Worm (Caenorhabditis elegans): Measurements from ENCODE around the gene hsd-3.

The hsd-3 gene

DNA sequence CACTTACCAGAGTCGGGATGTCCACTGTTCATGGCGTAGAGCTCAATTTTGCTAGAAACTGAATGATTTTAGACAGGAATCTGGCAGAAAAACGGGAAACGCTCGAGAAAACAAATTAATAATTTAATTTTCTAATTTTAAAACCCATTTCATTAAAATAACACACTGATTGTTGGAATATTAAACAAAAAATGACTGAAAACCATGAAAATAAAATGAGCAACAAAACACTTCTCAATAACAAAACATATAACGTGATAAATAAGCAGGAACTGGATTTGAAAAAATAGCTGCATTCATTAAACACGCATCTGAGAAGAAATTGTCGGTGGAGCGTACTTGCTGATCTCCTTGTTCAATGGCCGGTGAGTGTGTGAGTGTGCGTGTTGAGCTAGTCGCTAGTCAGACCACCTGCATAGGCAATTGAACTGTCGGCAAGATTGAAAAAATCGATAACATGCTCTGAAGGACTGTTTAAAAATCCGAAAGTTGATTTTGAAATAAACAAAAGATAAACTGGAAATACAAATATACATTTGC, 11.5 kb upstream of the hsd-3 start, which contains the start of gene ZC8.6:
Gene ZC8.6 (minus strand): TSS at position 51 of the 540 bp plus-strand sequence.
- peak; percentile 0 for TF ChIP-seq unc-42 (tag; optimal IDR thresholded peaks at IDR 0.05)
- no peak for TF ChIP-seq dmd-4 (tag; optimal IDR thresholded peaks at IDR 0.05; ENCODE audit: borderline replicate concordance)
- no peak for TF ChIP-seq nfya-1 (tag; optimal IDR thresholded peaks at IDR 0.05)
- no peak for TF ChIP-seq ceh-45 (GFP tag; IDR thresholded peaks at IDR 0.05)
- peak; percentile 13 for TF ChIP-seq sdc-2 (tag; optimal IDR thresholded peaks at IDR 0.05)

DNA sequence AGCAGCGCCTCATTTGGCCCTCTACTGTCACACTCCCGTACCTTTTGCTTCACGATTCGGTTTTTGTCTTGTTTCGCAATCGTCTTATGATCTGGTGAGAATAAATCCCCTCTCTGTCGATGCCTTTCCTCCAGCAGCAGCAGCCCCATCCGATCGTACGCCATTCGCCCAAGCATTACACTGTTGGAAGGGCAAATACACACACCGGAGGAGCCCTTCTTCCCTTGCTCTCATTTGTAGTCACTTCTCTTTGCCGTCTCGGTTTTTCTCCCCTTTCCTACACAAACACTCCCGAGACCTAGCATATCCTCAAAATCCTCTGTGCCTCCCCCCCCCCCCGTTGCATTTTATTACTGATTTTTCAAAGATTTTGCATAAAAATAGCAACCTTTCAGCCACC, 10.2 kb upstream of the hsd-3 start, which contains the start of gene set-30:
Gene set-30 (plus strand): TSS at position 396 of the 400 bp plus-strand sequence.
- peak; percentile 38 for TF ChIP-seq sdc-2 (tag; optimal IDR thresholded peaks at IDR 0.05)
- peak; percentile 26 for TF ChIP-seq hlh-6 (tag; optimal IDR thresholded peaks at IDR 0.05)
- no peak for TF ChIP-seq mec-3 (tag; optimal IDR thresholded peaks at IDR 0.05; ENCODE audit: borderline replicate concordance)
- TF ChIP-seq ceh-34 (tag; optimal IDR thresholded peaks at IDR 0.05): peak; percentile 7
- TF ChIP-seq tbx-2 (tag; optimal IDR thresholded peaks at IDR 0.05): no peak

DNA sequence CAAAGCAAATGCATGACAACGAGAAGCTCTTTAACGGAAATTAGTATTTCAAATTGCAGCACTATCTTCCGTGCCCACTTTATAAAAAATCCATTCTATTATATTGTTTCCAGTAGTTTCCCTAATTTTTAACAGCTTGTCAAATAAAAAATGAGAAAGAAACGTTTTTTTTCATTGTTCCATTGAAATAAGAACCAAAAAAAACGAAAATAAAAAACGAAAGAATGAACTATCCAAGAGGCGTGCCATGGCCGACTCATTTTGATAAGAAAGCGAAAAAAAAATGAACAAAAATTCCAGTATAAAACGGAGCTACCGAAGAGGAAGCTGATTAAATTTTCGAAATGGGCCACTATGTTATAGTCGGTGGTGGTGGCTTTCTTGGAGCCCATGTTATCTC, 4.2 kb upstream of the hsd-3 start, which contains the start of gene hsd-2:
Gene hsd-2 (plus strand): TSS at position 301 of the 400 bp plus-strand sequence.
- no peak for TF ChIP-seq ref-2 (tag; optimal IDR thresholded peaks at IDR 0.05)
- TF ChIP-seq lim-6 (tag; optimal IDR thresholded peaks at IDR 0.05): no peak
- TF ChIP-seq pax-1 (tag; optimal IDR thresholded peaks at IDR 0.05): no peak
- TF ChIP-seq elt-2 (tag; optimal IDR thresholded peaks at IDR 0.05): no peak
- no peak for TF ChIP-seq ceh-14 (tag; optimal IDR thresholded peaks at IDR 0.05)
- no peak for TF ChIP-seq pros-1 (tag; optimal IDR thresholded peaks at IDR 0.05)
- no peak for TF ChIP-seq T23F11.4 (GFP tag; optimal IDR thresholded peaks at IDR 0.05)
- no peak for TF ChIP-seq ama-1 (optimal IDR thresholded peaks at IDR 0.05)
- TF ChIP-seq ceh-30 (tag; optimal IDR thresholded peaks at IDR 0.05): no peak
- TF ChIP-seq tbx-7 (tag; optimal IDR thresholded peaks at IDR 0.05): no peak
- TF ChIP-seq ceh-24 (tag; optimal IDR thresholded peaks at IDR 0.05): no peak
- no peak for TF ChIP-seq dmd-4 (tag; optimal IDR thresholded peaks at IDR 0.05; ENCODE audit: borderline replicate concordance)
- no peak for TF ChIP-seq sdc-2 (tag; optimal IDR thresholded peaks at IDR 0.05)
- no peak for TF ChIP-seq ceh-18 (tag; optimal IDR thresholded peaks at IDR 0.05)
- TF ChIP-seq fkh-10 (GFP tag; optimal IDR thresholded peaks at IDR 0.05): no peak

DNA sequence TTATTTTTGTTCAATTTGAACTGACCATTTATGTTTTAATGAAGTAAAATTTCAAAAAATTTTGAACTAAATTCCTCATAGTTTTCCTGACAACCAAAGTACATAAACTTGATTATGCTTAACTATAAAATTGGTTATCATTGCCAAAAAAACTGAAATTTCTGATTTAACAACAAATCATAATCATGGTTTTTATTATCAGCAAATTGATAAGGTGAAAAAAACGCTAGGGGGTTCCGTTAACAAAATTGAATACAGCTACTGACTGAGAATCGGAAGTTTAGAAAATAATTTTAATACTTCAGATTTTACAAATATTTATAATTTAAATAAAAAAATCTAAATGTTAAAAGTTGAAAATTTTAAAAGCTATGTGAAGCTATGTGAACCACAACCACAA, 2.1 kb upstream of the hsd-3 start:
- TF ChIP-seq tbx-2 (tag; optimal IDR thresholded peaks at IDR 0.05) (no peak), elt-2 (tag; optimal IDR thresholded peaks at IDR 0.05) (peak; percentile 41), tbx-7 (tag; optimal IDR thresholded peaks at IDR 0.05) (no peak)

DNA sequence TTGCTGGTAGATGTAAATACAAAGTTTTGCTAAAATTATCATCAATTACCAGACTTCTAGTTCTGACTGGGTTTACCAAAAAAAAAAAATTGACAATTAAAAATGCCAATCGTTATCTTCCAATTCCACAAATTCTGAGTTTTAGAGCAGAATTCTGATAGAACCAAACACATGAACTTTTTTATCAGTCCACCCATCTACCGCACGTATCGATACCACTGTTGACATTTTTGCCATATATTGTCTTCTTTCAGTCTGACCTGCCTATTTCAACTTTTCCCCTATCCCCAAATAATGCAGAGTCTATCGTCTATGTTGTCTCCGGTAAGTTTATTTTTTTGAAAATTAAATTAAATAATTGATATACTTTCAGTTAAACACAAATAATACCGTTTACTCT, 4.7 kb downstream of the hsd-3 start, which contains the start of gene ZC449.7:
Gene ZC449.7 (plus strand): TSS at position 249 of the 400 bp plus-strand sequence.
- no peak for TF ChIP-seq fkh-6 (tag; optimal IDR thresholded peaks at IDR 0.05)
- TF ChIP-seq F13H6.1 (tag; optimal IDR thresholded peaks at IDR 0.05): no peak
- no peak for TF ChIP-seq fax-1 (tag; optimal IDR thresholded peaks at IDR 0.05)
- no peak for TF ChIP-seq ceh-30 (tag; optimal IDR thresholded peaks at IDR 0.05)
- no peak for TF ChIP-seq sox-2 (GFP tag; IDR thresholded peaks at IDR 0.05)
- TF ChIP-seq pros-1 (tag; optimal IDR thresholded peaks at IDR 0.05): no peak
- no peak for TF ChIP-seq nhr-11 (tag; optimal IDR thresholded peaks at IDR 0.05)

DNA sequence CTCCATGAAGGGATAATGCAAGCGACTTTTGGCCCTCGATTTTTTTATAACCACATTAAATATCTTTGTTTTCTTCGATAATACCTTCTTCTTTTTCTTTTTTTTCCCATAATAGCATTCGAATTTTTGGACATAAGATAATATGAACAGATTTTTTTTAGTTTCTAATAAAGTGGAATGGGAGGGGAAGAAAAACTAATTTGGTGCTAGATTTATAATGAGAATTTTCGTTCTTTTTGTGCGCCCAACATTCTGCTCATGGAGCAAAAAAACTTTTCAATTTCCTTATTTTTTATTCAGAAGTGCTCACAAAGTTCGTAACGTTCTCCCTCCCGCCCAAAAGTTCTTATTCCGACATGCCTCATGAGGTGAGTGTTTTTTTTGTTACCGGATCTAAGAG, 6.7 kb downstream of the hsd-3 start, which contains the start of gene ZC449.8:
Gene ZC449.8 (plus strand): TSS at position 301 of the 400 bp plus-strand sequence.
- TF ChIP-seq dve-1 (tag; optimal IDR thresholded peaks at IDR 0.05): no peak
- TF ChIP-seq ceh-22 (tag; optimal IDR thresholded peaks at IDR 0.05): no peak
- TF ChIP-seq ttx-3 (tag; optimal IDR thresholded peaks at IDR 0.05): no peak
- no peak for TF ChIP-seq unc-86 (tag; optimal IDR thresholded peaks at IDR 0.05)
- TF ChIP-seq hlh-15 (tag; optimal IDR thresholded peaks at IDR 0.05): no peak
- TF ChIP-seq ceh-14 (tag; optimal IDR thresholded peaks at IDR 0.05): no peak
- no peak for TF ChIP-seq sdc-2 (tag; optimal IDR thresholded peaks at IDR 0.05)
- no peak for TF ChIP-seq ceh-2 (tag; optimal IDR thresholded peaks at IDR 0.05)
- no peak for TF ChIP-seq pros-1 (tag; optimal IDR thresholded peaks at IDR 0.05)
- TF ChIP-seq tbx-7 (tag; optimal IDR thresholded peaks at IDR 0.05): no peak
- no peak for TF ChIP-seq pha-2 (tag; optimal IDR thresholded peaks at IDR 0.05)
- no peak for TF ChIP-seq tbx-2 (tag; optimal IDR thresholded peaks at IDR 0.05)
- TF ChIP-seq C38D4.7 (GFP tag; optimal IDR thresholded peaks at IDR 0.05): no peak
- no peak for TF ChIP-seq ahr-1 (tag; optimal IDR thresholded peaks at IDR 0.05)
- TF ChIP-seq pha-4 (tag; optimal IDR thresholded peaks at IDR 0.05): no peak
- no peak for TF ChIP-seq ceh-48 (tag; optimal IDR thresholded peaks at IDR 0.05)
- TF ChIP-seq pax-1 (tag; optimal IDR thresholded peaks at IDR 0.05): no peak

Data from whole organism, late embryonic.